Worm (Caenorhabditis elegans) whole organism, L1 larva: Measurements from ENCODE around the gene col-170.

Experiments
- C04F5.9 ChIP-seq: sonication (generic microtip); optimal IDR thresholded peaks from 2 replicates; lab custom pipeline; 2016; ENCODE audit warnings: missing genetic modification characterization, missing compliant biosample characterization
- C16A3.4 ChIP-seq: fragments of 150-350 bp; optimal IDR thresholded peaks from 2 replicates; lab custom pipeline; 2014; ENCODE audit warnings: missing biosample characterization, missing genetic modification characterization
- C34B4.2 ChIP-seq: sonication (generic microtip); optimal IDR thresholded peaks from 2 replicates; lab custom pipeline; 2017; ENCODE audit warnings: mild to moderate bottlenecking, missing genetic modification characterization, missing compliant biosample characterization
- F16B12.6 ChIP-seq: fragments of 150-350 bp; optimal IDR thresholded peaks from 2 replicates; lab custom pipeline; 2014; ENCODE audit warnings: missing biosample characterization, missing genetic modification characterization
- alr-1 ChIP-seq: fragments of 200-800 bp; sonication (Bioruptor generic); optimal IDR thresholded peaks from 2 replicates; lab custom pipeline; 2018; ENCODE audit warnings: borderline replicate concordance, mild to moderate bottlenecking, missing genetic modification characterization, missing compliant biosample characterization
- aly-2 ChIP-seq: fragments of 150-350 bp; optimal IDR thresholded peaks from 2 replicates; lab custom pipeline; 2014; ENCODE audit warnings: missing biosample characterization, missing genetic modification characterization
- ceh-82 ChIP-seq, 3 experiments: fragments of 150-350 bp in 1 of 3; sonication (generic microtip) in 2 of 3; optimal IDR thresholded peaks; 2 replicates each; lab custom pipeline; 2014 to 2017; ENCODE audit warnings: missing biosample characterization in 3 of 3, missing genetic modification characterization in 3 of 3
- ceh-88 ChIP-seq: fragments of 200-800 bp; sonication (Bioruptor generic); IDR thresholded peaks from 2 replicates; pipeline ENCODE4 v1.3.6; 2022; ENCODE audit warnings: missing genetic modification characterization, missing compliant biosample characterization
- dsc-1 ChIP-seq: sonication (generic microtip); optimal IDR thresholded peaks from 2 replicates; lab custom pipeline; 2016; ENCODE audit warnings: mild to moderate bottlenecking, missing genetic modification characterization, missing compliant biosample characterization
- efl-1 ChIP-seq, 4 experiments: fragments of 150-350 bp; optimal IDR thresholded peaks in 3 of 4; peaks in 1 of 4; 1 replicate in 1 of 4; 2 replicates in 3 of 4; lab custom pipeline; 2014; ENCODE audit warnings: missing biosample characterization in 2 of 4, missing genetic modification characterization in 2 of 4, missing genetic modification reagents in 2 of 4
- egl-13 ChIP-seq: sonication (generic microtip); optimal IDR thresholded peaks from 2 replicates; lab custom pipeline; 2016; ENCODE audit warnings: missing genotype, missing genetic modification reagents, missing genetic modification characterization, missing compliant biosample characterization
- elt-2 ChIP-seq: sonication (generic microtip); optimal IDR thresholded peaks from 2 replicates; lab custom pipeline; 2016; ENCODE audit warnings: missing genetic modification characterization, mild to moderate bottlenecking, inconsistent platforms, missing compliant biosample characterization, missing genetic modification reagents
- fkh-10 ChIP-seq: sonication (generic microtip); optimal IDR thresholded peaks from 2 replicates; lab custom pipeline; 2017; ENCODE audit warnings: missing biosample characterization, missing genetic modification reagents, missing genetic modification characterization
- fkh-4 ChIP-seq: sonication (generic microtip); optimal IDR thresholded peaks from 2 replicates; lab custom pipeline; 2016; ENCODE audit warnings: missing compliant biosample characterization, missing genetic modification characterization, borderline replicate concordance
- fos-1 ChIP-seq: fragments of 150-350 bp; optimal IDR thresholded peaks from 2 replicates; lab custom pipeline; 2014; ENCODE audit warnings: missing biosample characterization, missing genetic modification characterization
- grh-1 ChIP-seq: fragments of 200-800 bp; sonication (Bioruptor generic); IDR thresholded peaks from 2 replicates; pipeline ENCODE4 v1.3.6; 2022; ENCODE audit warnings: missing genetic modification reagents, missing genetic modification characterization, missing compliant biosample characterization
- irx-1 ChIP-seq: sonication (generic microtip); optimal IDR thresholded peaks from 2 replicates; lab custom pipeline; 2016; ENCODE audit warnings: missing genetic modification characterization, missing compliant biosample characterization
- isw-1 ChIP-seq: fragments of 200-800 bp; sonication (Bioruptor generic); IDR thresholded peaks from 2 replicates; pipeline ENCODE4 v1.3.6; 2022; ENCODE audit warnings: missing genetic modification characterization, missing compliant biosample characterization
- jun-1 ChIP-seq: fragments of 150-350 bp; optimal IDR thresholded peaks from 2 replicates; lab custom pipeline; 2014; ENCODE audit warnings: missing biosample characterization, missing genetic modification reagents, missing genetic modification characterization
- lin-14 ChIP-seq: fragments of 200-800 bp; sonication (Bioruptor generic); optimal IDR thresholded peaks from 2 replicates; lab custom pipeline; 2018; ENCODE audit warnings: mild to moderate bottlenecking, missing genetic modification characterization, moderate library complexity, missing compliant biosample characterization
- lin-15B ChIP-seq: fragments of 150-350 bp; sonication (generic microtip); optimal IDR thresholded peaks from 3 replicates; lab custom pipeline; 2014; ENCODE audit warnings: missing biosample characterization, missing genetic modification characterization
- lin-35 ChIP-seq, 2 experiments: fragments of 150-350 bp; optimal IDR thresholded peaks; 2 replicates each; lab custom pipeline; 2014; ENCODE audit warnings: missing biosample characterization in 2 of 2, missing genetic modification characterization in 2 of 2, missing genetic modification reagents in 2 of 2
- lsy-2 ChIP-seq, 2 experiments: fragments of 150-350 bp; optimal IDR thresholded peaks; 2 replicates each; lab custom pipeline; 2014; ENCODE audit warnings: missing biosample characterization in 2 of 2, missing genetic modification characterization in 2 of 2
- mab-9 ChIP-seq: fragments of 200-800 bp; sonication (Bioruptor generic); IDR thresholded peaks from 2 replicates; pipeline ENCODE4 v1.3.6; 2022; ENCODE audit warnings: missing genetic modification reagents, missing genetic modification characterization, missing compliant biosample characterization
- mdl-1 ChIP-seq, 2 experiments: fragments of 150-350 bp; optimal IDR thresholded peaks; 2 replicates each; lab custom pipeline; 2014 to 2017; ENCODE audit warnings: missing biosample characterization in 2 of 2, missing genetic modification characterization in 2 of 2, inconsistent platforms in 1 of 2
- mef-2 ChIP-seq: fragments of 150-350 bp; optimal IDR thresholded peaks from 2 replicates; lab custom pipeline; 2014; ENCODE audit warnings: missing biosample characterization, missing genetic modification characterization
- nhr-19 ChIP-seq: fragments of 200-800 bp; sonication (Bioruptor generic); conservative IDR thresholded peaks from 2 replicates; pipeline ENCODE4 v1.3.6; 2022; ENCODE audit warnings: missing genetic modification characterization, missing compliant biosample characterization
- nhr-20 ChIP-seq: sonication (generic microtip); optimal IDR thresholded peaks from 2 replicates; lab custom pipeline; 2016; ENCODE audit warnings: mild to moderate bottlenecking, missing genetic modification characterization, missing compliant biosample characterization
- nhr-237 ChIP-seq: fragments of 150-350 bp; optimal IDR thresholded peaks from 2 replicates; lab custom pipeline; 2014; ENCODE audit warnings: missing biosample characterization, missing genetic modification characterization
- nhr-47 ChIP-seq: sonication (generic microtip); optimal IDR thresholded peaks from 2 replicates; lab custom pipeline; 2016; ENCODE audit warnings: mild to moderate bottlenecking, missing genetic modification characterization, moderate library complexity, missing compliant biosample characterization
- nhr-71 ChIP-seq: sonication (generic microtip); optimal IDR thresholded peaks from 2 replicates; lab custom pipeline; 2016; ENCODE audit warnings: mild to moderate bottlenecking, missing genetic modification characterization, moderate library complexity, missing compliant biosample characterization
- nhr-76 ChIP-seq: sonication (generic microtip); optimal IDR thresholded peaks from 2 replicates; lab custom pipeline; 2017; ENCODE audit warnings: missing biosample characterization, missing genetic modification characterization
- nhr-85 ChIP-seq: sonication (generic microtip); peaks from one replicate; lab custom pipeline; 2016; ENCODE audit warnings: missing genetic modification characterization, inconsistent platforms, missing compliant biosample characterization
- nhr-90 ChIP-seq: sonication (generic microtip); optimal IDR thresholded peaks from 2 replicates; lab custom pipeline; 2016; ENCODE audit warnings: mild to moderate bottlenecking, missing genetic modification characterization, missing compliant biosample characterization; ENCODE audit not compliant: poor library complexity
- rnt-1 ChIP-seq: sonication (generic microtip); optimal IDR thresholded peaks from 2 replicates; lab custom pipeline; 2016; ENCODE audit warnings: mild to moderate bottlenecking, missing genetic modification characterization, moderate library complexity, missing compliant biosample characterization
- skn-1 ChIP-seq: fragments of 150-350 bp; optimal IDR thresholded peaks from 2 replicates; lab custom pipeline; 2014; ENCODE audit warnings: missing biosample characterization, missing genetic modification characterization
- snu-23 ChIP-seq: sonication (generic microtip); optimal IDR thresholded peaks from 2 replicates; lab custom pipeline; 2016; ENCODE audit warnings: missing genetic modification characterization, missing compliant biosample characterization
- sox-4 ChIP-seq: sonication (generic microtip); optimal IDR thresholded peaks from 2 replicates; lab custom pipeline; 2016; ENCODE audit warnings: missing genetic modification characterization, missing compliant biosample characterization
- sptf-1 ChIP-seq: fragments of 150-350 bp; optimal IDR thresholded peaks from 2 replicates; lab custom pipeline; 2014; ENCODE audit warnings: missing biosample characterization, missing genetic modification characterization
- sup-37 ChIP-seq: fragments of 200-800 bp; sonication (Bioruptor generic); optimal IDR thresholded peaks from 2 replicates; lab custom pipeline; 2018; ENCODE audit warnings: mild to moderate bottlenecking, missing genetic modification characterization, missing compliant biosample characterization
- swsn-7 ChIP-seq: sonication (generic microtip); optimal IDR thresholded peaks from 2 replicates; lab custom pipeline; 2016; ENCODE audit warnings: missing genetic modification characterization, missing compliant biosample characterization
- tbx-2 ChIP-seq: sonication (generic microtip); optimal IDR thresholded peaks from 2 replicates; lab custom pipeline; 2016; ENCODE audit warnings: missing genetic modification characterization, missing compliant biosample characterization
- tlp-1 ChIP-seq: fragments of 150-350 bp; optimal IDR thresholded peaks from 2 replicates; lab custom pipeline; 2014; ENCODE audit warnings: missing biosample characterization, missing genetic modification characterization
- unc-130 ChIP-seq: fragments of 150-350 bp; optimal IDR thresholded peaks from 2 replicates; lab custom pipeline; 2017; ENCODE audit warnings: missing biosample characterization, missing genetic modification characterization, inconsistent platforms
- unc-30 ChIP-seq: sonication (generic microtip); optimal IDR thresholded peaks from 2 replicates; lab custom pipeline; 2017; ENCODE audit warnings: missing biosample characterization, missing genetic modification characterization
- unc-86 ChIP-seq: sonication (generic microtip); optimal IDR thresholded peaks from 2 replicates; lab custom pipeline; 2016; ENCODE audit warnings: missing genetic modification characterization, missing compliant biosample characterization
- zip-4 ChIP-seq: fragments of 200-800 bp; sonication (Bioruptor generic); optimal IDR thresholded peaks from 2 replicates; lab custom pipeline; 2018; ENCODE audit warnings: mild to moderate bottlenecking, missing genetic modification characterization, moderate library complexity, missing compliant biosample characterization
- ztf-11 ChIP-seq, 2 experiments: sonication (generic microtip); optimal IDR thresholded peaks; 2 replicates each; lab custom pipeline; 2016 to 2017; ENCODE audit warnings: missing genetic modification characterization in 2 of 2, missing biosample characterization in 1 of 2, missing compliant biosample characterization in 1 of 2
- ztf-4 ChIP-seq: fragments of 150-350 bp; optimal IDR thresholded peaks from 2 replicates; lab custom pipeline; 2014; ENCODE audit warnings: missing biosample characterization, missing genetic modification characterization

col-170 gene

ce11 chrX:6291632-6292031 is 39.9 kb upstream of the col-170 start, which contains the start of gene lev-9:
lev-9 (minus strand) TSS chrX:6291732.
- TF ChIP-seq skn-1 (no peak), snu-23 (GFP tag; lab: Kevin White, UChicago) (no peak), lin-35 (GFP tag; optimal IDR thresholded peaks at IDR 0.05; lab: Kevin White, UChicago) (no peak), lsy-2 (tag; optimal IDR thresholded peaks at IDR 0.05; lab: Kevin White, UChicago) (no peak), ceh-82 (tag; optimal IDR thresholded peaks at IDR 0.05; lab: Kevin White, UChicago) (no peak), nhr-90 (tag; lab: Kevin White, UChicago) (no peak), mef-2 (no peak), nhr-85 (tag; lab: Kevin White, UChicago) (no peak), efl-1 (optimal IDR thresholded peaks at IDR 0.05; lab: Kevin White, UChicago) (no peak), efl-1 (GFP tag; optimal IDR thresholded peaks at IDR 0.05 in 1 of 2; lab: Kevin White, UChicago) (no peak)

ce11 chrX:6292143-6292542 is 39.4 kb upstream of the col-170 start:
- TF ChIP-seq nhr-47 (tag; lab: Kevin White, UChicago) (peak; percentile 75), ceh-82 (tag; optimal IDR thresholded peaks at IDR 0.05; lab: Kevin White, UChicago) (peak in 2 of 3 experiments; percentile 10 to 38), unc-130 (peak; percentile 19), swsn-7 (peak; percentile 35), mdl-1 (tag; optimal IDR thresholded peaks at IDR 0.05; lab: Kevin White, UChicago) (peak in 1 of 2 experiments; percentile 43), rnt-1 (peak; percentile 41), efl-1 (optimal IDR thresholded peaks at IDR 0.05; lab: Kevin White, UChicago) (peak; percentile 2 to 9), efl-1 (GFP tag; optimal IDR thresholded peaks at IDR 0.05 in 1 of 2; lab: Kevin White, UChicago) (no peak), nhr-71 (tag; lab: Kevin White, UChicago) (peak; percentile 62), lin-15B (tag; lab: Kevin White, UChicago) (no peak), ztf-11 (tag; optimal IDR thresholded peaks at IDR 0.05; lab: Kevin White, UChicago) (peak in 1 of 2 experiments; percentile 13), fkh-4 (tag; lab: Kevin White, UChicago) (no peak), snu-23 (GFP tag; lab: Kevin White, UChicago) (peak; percentile 68), jun-1 (tag; lab: Kevin White, UChicago) (peak; percentile 14), fos-1 (tag; lab: Kevin White, UChicago) (no peak), sox-4 (tag; lab: Kevin White, UChicago) (no peak), C34B4.2 (tag; lab: Kevin White, UChicago) (no peak), unc-30 (tag; lab: Kevin White, UChicago) (no peak), tbx-2 (tag; lab: Kevin White, UChicago) (peak; percentile 33), C16A3.4 (tag; lab: Kevin White, UChicago) (peak; percentile 36), irx-1 (peak; percentile 15), C04F5.9 (tag; lab: Kevin White, UChicago) (no peak), sup-37 (no peak), nhr-76 (tag; lab: Kevin White, UChicago) (no peak), isw-1 (GFP tag; lab: Robert Waterston, UW) (no peak), nhr-19 (GFP tag; lab: Robert Waterston, UW) (peak; percentile 65), mab-9 (no peak), ceh-88 (GFP tag; lab: Robert Waterston, UW) (0 out of 2 replicates have a peak, but pooled peaks have one; percentile 9), lin-14 (GFP tag; lab: Kevin White, UChicago) (peak; percentile 46), nhr-20 (tag; lab: Kevin White, UChicago) (peak; percentile 39), nhr-85 (tag; lab: Kevin White, UChicago) (peak; percentile 70), elt-2 (tag; lab: Kevin White, UChicago) (peak; percentile 1), F16B12.6 (tag; lab: Kevin White, UChicago) (no peak), lin-35 (GFP tag; optimal IDR thresholded peaks at IDR 0.05; lab: Kevin White, UChicago) (peak; percentile 12 to 52), nhr-237 (no peak), ztf-4 (tag; lab: Kevin White, UChicago) (no peak), fkh-10 (GFP tag; lab: Kevin White, UChicago) (no peak), aly-2 (tag; lab: Kevin White, UChicago) (no peak), sptf-1 (tag; lab: Kevin White, UChicago) (no peak), alr-1 (no peak), zip-4 (GFP tag; lab: Kevin White, UChicago) (peak; percentile 17), grh-1 (GFP tag; lab: Robert Waterston, UW) (0 out of 2 replicates have a peak, but pooled peaks have one; percentile 37), lsy-2 (tag; optimal IDR thresholded peaks at IDR 0.05; lab: Kevin White, UChicago) (peak; percentile 7 to 40), dsc-1 (tag; lab: Kevin White, UChicago) (peak; percentile 59), unc-86 (tag; lab: Kevin White, UChicago) (no peak), skn-1 (peak; percentile 41), egl-13 (peak; percentile 31), tlp-1 (tag; lab: Kevin White, UChicago) (no peak)
